Worm (Caenorhabditis elegans): ENCODE measurements around the gene famp-1.

- no peak for TF ChIP-seq aptf-3 (GFP tag; IDR thresholded peaks at IDR 0.05)
- no peak for TF ChIP-seq C17E4.6 (GFP tag; IDR thresholded peaks at IDR 0.05)
Observed at ce11 chrIV:2281353-2281976, 18.0 kb upstream of the famp-1 start.
